Worm (Caenorhabditis elegans): ENCODE measurements around the gene plpp-1.1.

DNA sequence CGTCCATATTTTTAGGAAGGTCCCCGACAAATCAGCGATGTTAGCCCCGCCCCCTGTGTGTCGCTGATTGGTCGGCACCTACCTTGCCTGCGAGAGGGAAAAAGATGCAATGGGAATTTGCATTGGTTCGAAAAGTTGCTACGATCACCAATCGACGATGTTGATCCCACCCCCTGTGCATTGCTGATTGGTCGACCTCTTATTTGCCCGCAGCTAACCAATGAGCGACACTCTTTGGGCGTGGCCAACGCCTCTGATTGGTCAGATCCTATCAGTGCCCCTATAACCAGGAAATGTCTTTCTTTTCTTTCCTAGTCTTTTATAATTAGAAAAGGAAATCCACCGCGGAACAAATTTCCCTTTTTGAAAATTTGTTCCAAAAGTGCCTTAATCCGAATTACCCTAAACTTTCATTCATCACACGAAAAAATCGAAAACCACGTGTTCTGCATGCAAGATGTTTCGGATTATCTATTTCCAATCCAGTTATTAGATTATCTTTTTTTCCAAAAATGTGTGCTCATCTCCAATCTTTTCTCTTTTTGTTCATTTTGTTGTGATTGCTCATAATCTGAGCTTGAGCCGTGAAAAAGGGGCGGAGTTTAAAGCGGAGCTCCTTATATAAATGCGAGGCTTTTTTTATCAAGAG, 9.7 kb downstream of the plpp-1.1 start:
- no peak for TF ChIP-seq ama-1 (optimal IDR thresholded peaks at IDR 0.05)
- TF ChIP-seq flt-1 (GFP tag; IDR thresholded peaks at IDR 0.05): no peak
- TF ChIP-seq scrt-1 (GFP tag; IDR thresholded peaks at IDR 0.05): no peak
- no peak for TF ChIP-seq tbx-11 (GFP tag; IDR thresholded peaks at IDR 0.05)
- TF ChIP-seq sea-1 (GFP tag; conservative IDR thresholded peaks at IDR 0.05): no peak
- TF ChIP-seq hmg-4 (GFP tag; optimal IDR thresholded peaks at IDR 0.05): no peak
- no peak for TF ChIP-seq F13C5.2 (tag; optimal IDR thresholded peaks at IDR 0.05)

Data from whole organism, early embryonic.